Fruit fly (Drosophila melanogaster) S2 (cell line): ENCODE measurements around the gene Cnx99A.

Experiments used
- CG8478 ChIP-seq: fragments of >200 bp; optimal IDR thresholded peaks from 2 replicates; lab custom pipeline; 2018
- CTCF ChIP-seq, 2 experiments: fragments of >200 bp; optimal IDR thresholded peaks; 2 replicates each; lab custom pipeline; 2018

dm6 chr3R:29318673-29319072 lies 771 bp downstream of the Cnx99A start:
- TF ChIP-seq CTCF (optimal IDR thresholded peaks at IDR 0.05; lab: Kevin White, UChicago) (no peak), CG8478 (no peak)
